Fruit fly (Drosophila melanogaster): ENCODE data around the gene CG12496.

dm6 chrX:2408675-2409163 is 2.0 kb downstream of the CG12496 start:
- TF ChIP-seq Dfd (GFP tag; optimal IDR thresholded peaks at IDR 0.05) (no peak), br (GFP tag; optimal IDR thresholded peaks at IDR 0.05) (no peak), psq (GFP tag; optimal IDR thresholded peaks at IDR 0.05) (no peak), OdsH (GFP tag; optimal IDR thresholded peaks at IDR 0.05) (no peak), tai (GFP tag; optimal IDR thresholded peaks at IDR 0.05) (no peak), rgr (GFP tag; optimal IDR thresholded peaks at IDR 0.05) (no peak), sage (GFP tag; optimal IDR thresholded peaks at IDR 0.05) (no peak), Sp1 (GFP tag; optimal IDR thresholded peaks at IDR 0.05) (no peak), N (GFP tag; optimal IDR thresholded peaks at IDR 0.05) (no peak), Hr83 (GFP tag; optimal IDR thresholded peaks at IDR 0.05; ENCODE audit: poor library complexity, severe bottlenecking) (no peak), Myc (optimal IDR thresholded peaks at IDR 0.05) (no peak), h (GFP tag; optimal IDR thresholded peaks at IDR 0.05) (no peak), Abd-B (GFP tag; optimal IDR thresholded peaks at IDR 0.05) (no peak)

Data from whole organism, wandering third instar larva.